Worm (Caenorhabditis elegans): ENCODE results near the gene R04F11.3.
A peak's percentile ranks its signal among the peaks of the same experiment; 100 is the strongest.

Gene R04F11.3

DNA sequence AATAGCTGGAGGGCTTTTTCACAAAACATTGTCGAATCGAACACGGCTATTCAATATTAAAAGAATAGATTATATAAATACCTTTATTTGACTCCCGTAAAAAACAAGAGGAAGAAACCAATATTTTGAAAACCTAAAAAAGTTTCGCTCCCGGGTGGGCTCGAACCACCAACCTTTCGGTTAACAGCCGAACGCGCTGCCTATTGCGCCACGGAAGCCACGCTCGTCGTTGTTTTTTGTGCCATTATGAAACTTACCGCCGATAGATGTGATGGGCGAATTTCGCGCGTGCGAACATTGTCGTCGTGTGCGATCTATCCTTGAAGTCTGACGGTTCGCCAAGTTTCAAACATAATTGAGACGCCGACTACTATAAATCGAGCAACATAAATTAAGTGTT lies 14.8 kb upstream of the R04F11.3 start (continued):
- TF ChIP-seq tlp-1 (tag; optimal IDR thresholded peaks at IDR 0.05), result no peak
- TF ChIP-seq sox-4 (tag; optimal IDR thresholded peaks at IDR 0.05), result no peak
- no peak for TF ChIP-seq snpc-4 (tag; optimal IDR thresholded peaks at IDR 0.05)
- TF ChIP-seq unc-62 (GFP tag; optimal IDR thresholded peaks at IDR 0.05), result no peak
- no peak for TF ChIP-seq lin-15B (tag; optimal IDR thresholded peaks at IDR 0.05)
- peak; percentile 50 for TF ChIP-seq rnt-1 (tag; optimal IDR thresholded peaks at IDR 0.05)
- TF ChIP-seq ets-5 (GFP tag; IDR thresholded peaks at IDR 0.05), result no peak
- peak; percentile 54 for TF ChIP-seq snu-23 (GFP tag; optimal IDR thresholded peaks at IDR 0.05)
- no peak for TF ChIP-seq grh-1 (GFP tag; IDR thresholded peaks at IDR 0.05)
- no peak for TF ChIP-seq pax-3 (tag; optimal IDR thresholded peaks at IDR 0.05)
- peak; percentile 10 for TF ChIP-seq nhr-20 (tag; optimal IDR thresholded peaks at IDR 0.05)
- TF ChIP-seq C16A3.4 (tag; optimal IDR thresholded peaks at IDR 0.05), result peak; percentile 8
- TF ChIP-seq mab-9 (GFP tag; IDR thresholded peaks at IDR 0.05), result no peak
- no peak for TF ChIP-seq lin-13 (GFP tag; optimal IDR thresholded peaks at IDR 0.05)
- TF ChIP-seq nhr-71 (tag; optimal IDR thresholded peaks at IDR 0.05), result peak; percentile 55
- no peak for TF ChIP-seq hpl-2 (GFP tag; optimal IDR thresholded peaks at IDR 0.05)
- no peak for TF ChIP-seq tbx-2 (tag; optimal IDR thresholded peaks at IDR 0.05)
- TF ChIP-seq ceh-90 (tag; optimal IDR thresholded peaks at IDR 0.05), result no peak
- no peak for TF ChIP-seq sptf-1 (tag; optimal IDR thresholded peaks at IDR 0.05)
- no peak for TF ChIP-seq nhr-237 (tag; optimal IDR thresholded peaks at IDR 0.05)
- peak; percentile 71 for TF ChIP-seq nhr-85 (tag)
- no peak for TF ChIP-seq ces-1 (GFP tag; optimal IDR thresholded peaks at IDR 0.05)
- TF ChIP-seq swsn-7 (tag; optimal IDR thresholded peaks at IDR 0.05), result no peak
- TF ChIP-seq unc-130 (tag; optimal IDR thresholded peaks at IDR 0.05), result no peak
- TF ChIP-seq lin-14 (GFP tag; optimal IDR thresholded peaks at IDR 0.05), result peak; percentile 20
- TF ChIP-seq xbp-1 (tag; optimal IDR thresholded peaks at IDR 0.05), result no peak
- no peak for TF ChIP-seq irx-1 (tag; optimal IDR thresholded peaks at IDR 0.05)
- TF ChIP-seq unc-98 (GFP tag; IDR thresholded peaks at IDR 0.05), result no peak
- no peak for TF ChIP-seq vab-15 (tag; optimal IDR thresholded peaks at IDR 0.05)
- TF ChIP-seq jun-1 (tag; optimal IDR thresholded peaks at IDR 0.05), result no peak
- TF ChIP-seq lir-3 (tag; optimal IDR thresholded peaks at IDR 0.05; ENCODE audit: poor library complexity), result no peak
- TF ChIP-seq nhr-84 (tag; optimal IDR thresholded peaks at IDR 0.05), result no peak
- TF ChIP-seq nhr-77 (tag; optimal IDR thresholded peaks at IDR 0.05), result no peak
- no peak for TF ChIP-seq dsc-1 (tag; optimal IDR thresholded peaks at IDR 0.05)
- TF ChIP-seq efl-1 (optimal IDR thresholded peaks at IDR 0.05), result peak in 1 of 2 experiments; percentile 43
- peak; percentile 29 to 94 for TF ChIP-seq efl-1 (GFP tag; optimal IDR thresholded peaks at IDR 0.05 in 1 of 2)
- no peak for TF ChIP-seq mef-2 (tag; optimal IDR thresholded peaks at IDR 0.05)
- TF ChIP-seq unc-30 (tag; optimal IDR thresholded peaks at IDR 0.05), result no peak
- TF ChIP-seq egl-27 (tag; optimal IDR thresholded peaks at IDR 0.05), result no peak
- TF ChIP-seq elt-3 (tag; optimal IDR thresholded peaks at IDR 0.05), result no peak
- no peak for TF ChIP-seq aha-1 (tag; optimal IDR thresholded peaks at IDR 0.05)
- no peak for TF ChIP-seq sup-37 (GFP tag; optimal IDR thresholded peaks at IDR 0.05)
- TF ChIP-seq nhr-11 (tag; optimal IDR thresholded peaks at IDR 0.05), result no peak
- TF ChIP-seq ceh-82 (tag; optimal IDR thresholded peaks at IDR 0.05), result peak in 1 of 3 experiments; percentile 30
- no peak for TF ChIP-seq unc-86 (tag; optimal IDR thresholded peaks at IDR 0.05)
- no peak for TF ChIP-seq efl-3 (GFP tag; optimal IDR thresholded peaks at IDR 0.05)

DNA sequence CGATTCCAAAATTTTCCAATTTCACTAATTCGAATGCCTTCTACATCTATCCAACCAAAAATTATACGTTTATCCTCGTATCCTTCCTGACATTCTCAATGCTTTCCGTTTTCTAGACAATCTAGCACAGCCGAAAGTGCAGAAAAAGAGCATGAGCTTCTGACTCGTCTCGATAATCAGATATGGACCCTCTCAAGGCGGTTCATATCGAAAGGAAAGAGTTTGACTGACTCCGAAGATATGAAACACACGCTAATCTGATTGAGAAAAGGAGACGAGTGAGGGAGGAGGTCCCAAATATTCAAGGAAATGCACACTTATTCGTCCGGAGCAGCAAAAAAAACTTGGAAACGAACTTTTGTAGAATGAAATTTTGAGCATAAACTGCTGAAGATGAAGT lies 12.2 kb upstream of the R04F11.3 start:
- no peak for TF ChIP-seq ets-5 (GFP tag; IDR thresholded peaks at IDR 0.05)
- TF ChIP-seq efl-1 (optimal IDR thresholded peaks at IDR 0.05), result no peak
- peak in 1 of 2 experiments; percentile 86 for TF ChIP-seq efl-1 (GFP tag; optimal IDR thresholded peaks at IDR 0.05 in 1 of 2)
- TF ChIP-seq irx-1 (tag; optimal IDR thresholded peaks at IDR 0.05), result no peak
- peak; percentile 12 for TF ChIP-seq lin-14 (GFP tag; optimal IDR thresholded peaks at IDR 0.05)
- no peak for TF ChIP-seq C04F5.9 (tag; optimal IDR thresholded peaks at IDR 0.05)
